Worm (Caenorhabditis elegans) whole organism, young adult: Measurements from ENCODE around the gene F44A2.7.

ENCODE experiments used
- B0261.1 ChIP-seq: sonication (generic microtip); optimal IDR thresholded peaks from 2 replicates; lab custom pipeline; 2016; ENCODE audit warnings: mild to moderate bottlenecking, missing genetic modification characterization, moderate library complexity, missing compliant biosample characterization
- B0336.3 ChIP-seq: fragments of 200-800 bp; sonication (Bioruptor generic); IDR thresholded peaks from 2 replicates; pipeline ENCODE4 v1.3.6; 2022; ENCODE audit warnings: missing genetic modification characterization, missing compliant biosample characterization
- F10E7.11 ChIP-seq: sonication (generic microtip); optimal IDR thresholded peaks from 2 replicates; lab custom pipeline; 2017; ENCODE audit warnings: mild to moderate bottlenecking, missing genetic modification characterization, moderate library complexity, missing compliant biosample characterization
- F22D6.2 ChIP-seq: sonication (generic microtip); optimal IDR thresholded peaks from 2 replicates; lab custom pipeline; 2016; ENCODE audit warnings: mild to moderate bottlenecking, missing genetic modification characterization, missing compliant biosample characterization
- F23B12.7 ChIP-seq: sonication (generic microtip); optimal IDR thresholded peaks from 2 replicates; lab custom pipeline; 2017; ENCODE audit warnings: missing genetic modification characterization, mild to moderate bottlenecking, missing compliant biosample characterization, antibody characterized with exemption, moderate library complexity; ENCODE audit not compliant: insufficient read depth
- F49E8.2 ChIP-seq: sonication (generic microtip); optimal IDR thresholded peaks from 3 replicates; lab custom pipeline; 2017; ENCODE audit warnings: missing genetic modification characterization, mild to moderate bottlenecking, missing compliant biosample characterization, antibody characterized with exemption, moderate library complexity; ENCODE audit not compliant: insufficient read depth
- F52B5.7 ChIP-seq: sonication (generic microtip); optimal IDR thresholded peaks from 2 replicates; lab custom pipeline; 2016; ENCODE audit warnings: mild to moderate bottlenecking, missing genetic modification characterization, missing compliant biosample characterization
- F57A8.1 ChIP-seq: fragments of 200-800 bp; sonication (Bioruptor generic); optimal IDR thresholded peaks from 2 replicates; lab custom pipeline; 2018; ENCODE audit warnings: mild to moderate bottlenecking, missing genetic modification characterization, moderate library complexity, missing compliant biosample characterization
- K11D2.4 ChIP-seq: fragments of 200-800 bp; sonication (Bioruptor generic); IDR thresholded peaks from 2 replicates; pipeline ENCODE4 v1.3.6; 2022; ENCODE audit warnings: missing genetic modification reagents, missing genetic modification characterization, missing compliant biosample characterization
- Y56A3A.18 ChIP-seq: fragments of 200-800 bp; sonication (Bioruptor generic); IDR thresholded peaks from 2 replicates; pipeline ENCODE4 v1.3.6; 2022; ENCODE audit warnings: missing genetic modification reagents, missing genetic modification characterization, missing compliant biosample characterization
- ZK185.1 ChIP-seq: sonication (generic microtip); optimal IDR thresholded peaks from 2 replicates; lab custom pipeline; 2016; ENCODE audit warnings: mild to moderate bottlenecking, missing genetic modification characterization, missing compliant biosample characterization; ENCODE audit not compliant: poor library complexity, severe bottlenecking
- akir-1 ChIP-seq: fragments of 200-800 bp; sonication (Bioruptor generic); optimal IDR thresholded peaks from 2 replicates; lab custom pipeline; 2018; ENCODE audit warnings: mild to moderate bottlenecking, missing genetic modification characterization, moderate library complexity, missing compliant biosample characterization
- atf-7 ChIP-seq: sonication (generic microtip); optimal IDR thresholded peaks from 2 replicates; lab custom pipeline; 2017; ENCODE audit warnings: mild to moderate bottlenecking, missing genetic modification characterization, missing compliant biosample characterization
- attf-3 ChIP-seq: fragments of 200-800 bp; sonication (Bioruptor generic); conservative IDR thresholded peaks from 2 replicates; pipeline ENCODE4 v1.3.6; 2022; ENCODE audit warnings: missing genetic modification reagents, missing genetic modification characterization, missing compliant biosample characterization
- attf-6 ChIP-seq: fragments of 200-800 bp; sonication (Bioruptor generic); IDR thresholded peaks from 2 replicates; pipeline ENCODE4 v1.3.6; 2022; ENCODE audit warnings: missing genetic modification reagents, missing genetic modification characterization, missing compliant biosample characterization
- ccch-3 ChIP-seq: fragments of 200-800 bp; sonication (Bioruptor generic); optimal IDR thresholded peaks from 2 replicates; lab custom pipeline; 2018; ENCODE audit warnings: mild to moderate bottlenecking, missing genetic modification characterization, missing compliant biosample characterization
- cebp-2 ChIP-seq: fragments of 200-800 bp; sonication (Bioruptor generic); IDR thresholded peaks from 2 replicates; pipeline ENCODE4 v1.3.6; 2022; ENCODE audit warnings: missing genetic modification characterization, missing compliant biosample characterization
- chd-7 ChIP-seq: sonication (generic microtip); optimal IDR thresholded peaks from 2 replicates; lab custom pipeline; 2016; ENCODE audit warnings: mild to moderate bottlenecking, missing genetic modification characterization, moderate library complexity, missing compliant biosample characterization
- die-1 ChIP-seq: sonication (generic microtip); optimal IDR thresholded peaks from 2 replicates; lab custom pipeline; 2016; ENCODE audit warnings: missing genotype, mild to moderate bottlenecking, missing genetic modification characterization, missing compliant biosample characterization
- egl-18 ChIP-seq: fragments of 200-800 bp; sonication (Bioruptor generic); IDR thresholded peaks from 2 replicates; pipeline ENCODE4 v1.3.6; 2022; ENCODE audit warnings: missing genetic modification reagents, missing genetic modification characterization, missing compliant biosample characterization
- egl-44 ChIP-seq: fragments of 200-800 bp; sonication (Bioruptor generic); IDR thresholded peaks from 2 replicates; pipeline ENCODE4 v1.3.6; 2022; ENCODE audit warnings: missing genetic modification reagents, missing genetic modification characterization, missing compliant biosample characterization
- egrh-3 ChIP-seq: fragments of 200-800 bp; sonication (Bioruptor generic); IDR thresholded peaks from 2 replicates; pipeline ENCODE4 v1.3.6; 2022; ENCODE audit warnings: missing genetic modification reagents, missing genetic modification characterization, missing compliant biosample characterization
- hmg-20 ChIP-seq: fragments of 200-800 bp; sonication (Bioruptor generic); IDR thresholded peaks from 2 replicates; pipeline ENCODE4 v1.3.6; 2022; ENCODE audit warnings: missing genetic modification reagents, missing genetic modification characterization, missing compliant biosample characterization
- let-526 ChIP-seq: fragments of 200-800 bp; sonication (Bioruptor generic); IDR thresholded peaks from 2 replicates; pipeline ENCODE4 v1.3.6; 2022; ENCODE audit warnings: missing genetic modification reagents, missing genetic modification characterization, missing compliant biosample characterization
- let-607 ChIP-seq, 2 experiments: fragments of 200-800 bp in 1 of 2; sonication (Bioruptor generic) in 1 of 2; sonication (generic microtip) in 1 of 2; optimal IDR thresholded peaks; 2 replicates each; lab custom pipeline; 2016 to 2018; ENCODE audit warnings: mild to moderate bottlenecking in 2 of 2, missing compliant biosample characterization in 2 of 2, missing genetic modification characterization in 2 of 2, moderate library complexity in 2 of 2, missing genotype in 1 of 2
- madf-6 ChIP-seq: fragments of 200-800 bp; sonication (Bioruptor generic); IDR thresholded peaks from 2 replicates; pipeline ENCODE4 v1.3.6; 2022; ENCODE audit warnings: missing genetic modification reagents, missing genetic modification characterization, missing compliant biosample characterization
- mel-28 ChIP-seq: sonication (generic microtip); optimal IDR thresholded peaks from 2 replicates; lab custom pipeline; 2016; ENCODE audit warnings: borderline replicate concordance, mild to moderate bottlenecking, missing genetic modification characterization, missing compliant biosample characterization
- mes-4 ChIP-seq: sonication (generic microtip); optimal IDR thresholded peaks from 2 replicates; lab custom pipeline; 2016; ENCODE audit warnings: missing genotype, missing genetic modification characterization, missing compliant biosample characterization
- nfya-1 ChIP-seq: sonication (generic microtip); optimal IDR thresholded peaks from 2 replicates; lab custom pipeline; 2017; ENCODE audit warnings: antibody characterized with exemption, missing compliant biosample characterization, missing genetic modification characterization, borderline replicate concordance; ENCODE audit not compliant: insufficient read depth
- nfya-2 ChIP-seq: fragments of 200-800 bp; sonication (Bioruptor generic); IDR thresholded peaks from 2 replicates; pipeline ENCODE4 v1.3.6; 2022; ENCODE audit warnings: missing genetic modification reagents, missing genetic modification characterization, missing compliant biosample characterization
- nfyb-1 ChIP-seq: fragments of 200-800 bp; sonication (Bioruptor generic); IDR thresholded peaks from 2 replicates; pipeline ENCODE4 v1.3.6; 2022; ENCODE audit warnings: missing genetic modification reagents, missing genetic modification characterization, missing compliant biosample characterization
- nhr-179 ChIP-seq: sonication (generic microtip); optimal IDR thresholded peaks from 2 replicates; lab custom pipeline; 2016; ENCODE audit warnings: mild to moderate bottlenecking, missing genetic modification characterization, missing compliant biosample characterization
- nhr-90 ChIP-seq: sonication (generic microtip); optimal IDR thresholded peaks from 2 replicates; lab custom pipeline; 2016; ENCODE audit warnings: missing genotype, mild to moderate bottlenecking, missing genetic modification characterization, missing compliant biosample characterization
- pbrm-1 ChIP-seq: fragments of 200-800 bp; sonication (Bioruptor generic); IDR thresholded peaks from 2 replicates; pipeline ENCODE4 v1.3.6; 2022; ENCODE audit warnings: missing genetic modification reagents, missing genetic modification characterization, missing compliant biosample characterization
- pha-4 ChIP-seq: fragments of 150-350 bp; sonication (generic microtip); optimal IDR thresholded peaks from 2 replicates; lab custom pipeline; 2014; ENCODE audit warnings: missing biosample characterization, missing genetic modification reagents, missing genetic modification characterization
- repo-1 ChIP-seq: sonication (generic microtip); optimal IDR thresholded peaks from 2 replicates; lab custom pipeline; 2017; ENCODE audit warnings: mild to moderate bottlenecking, missing genetic modification characterization, missing compliant biosample characterization
- rpc-1 ChIP-seq, 2 experiments: fragments of 150-350 bp in 1 of 2; sonication (generic microtip) in 1 of 2; optimal IDR thresholded peaks; 2 replicates each; lab custom pipeline; 2014 to 2018; ENCODE audit warnings: missing biosample characterization in 1 of 2, missing genetic modification characterization in 1 of 2, missing genetic modification reagents in 1 of 2, missing genotype in 1 of 2
- sea-2 ChIP-seq: fragments of 200-800 bp; sonication (Bioruptor generic); IDR thresholded peaks from 2 replicates; pipeline ENCODE4 v1.3.6; 2022; ENCODE audit warnings: missing genetic modification characterization, missing compliant biosample characterization
- snpc-1.3 ChIP-seq: sonication (generic microtip); optimal IDR thresholded peaks from 2 replicates; lab custom pipeline; 2017; ENCODE audit warnings: missing genetic modification characterization, mild to moderate bottlenecking, missing compliant biosample characterization, antibody characterized with exemption, moderate library complexity, missing genotype, missing genetic modification reagents; ENCODE audit not compliant: insufficient read depth
- somi-1 ChIP-seq: fragments of 200-800 bp; sonication (Bioruptor generic); optimal IDR thresholded peaks from 2 replicates; lab custom pipeline; 2018; ENCODE audit warnings: mild to moderate bottlenecking, missing genetic modification characterization, missing compliant biosample characterization
- tbp1 ChIP-seq: fragments of 200-800 bp; sonication (Bioruptor generic); optimal IDR thresholded peaks from 2 replicates; lab custom pipeline; 2018; ENCODE audit warnings: mild to moderate bottlenecking, missing genetic modification characterization, missing compliant biosample characterization
- tbx-9 ChIP-seq: sonication (generic microtip); optimal IDR thresholded peaks from 2 replicates; lab custom pipeline; 2016; ENCODE audit warnings: borderline replicate concordance, missing genetic modification characterization, inconsistent platforms, missing compliant biosample characterization
- tlf-1 ChIP-seq: fragments of 200-800 bp; sonication (Bioruptor generic); optimal IDR thresholded peaks from 2 replicates; lab custom pipeline; 2018; ENCODE audit warnings: mild to moderate bottlenecking, missing genetic modification characterization, missing compliant biosample characterization
- unc-130 ChIP-seq: sonication (generic microtip); optimal IDR thresholded peaks from 2 replicates; lab custom pipeline; 2016; ENCODE audit warnings: missing genetic modification reagents, missing genetic modification characterization, missing compliant biosample characterization
- unc-62 ChIP-seq: fragments of 150-350 bp; optimal IDR thresholded peaks from 2 replicates; lab custom pipeline; 2014; ENCODE audit warnings: missing biosample characterization, missing genetic modification reagents, missing genetic modification characterization
- zfh-2 ChIP-seq: fragments of 200-800 bp; sonication (Bioruptor generic); conservative IDR thresholded peaks from 2 replicates; pipeline ENCODE4 v1.3.6; 2022; ENCODE audit warnings: missing genetic modification reagents, missing genetic modification characterization, missing compliant biosample characterization
- zim-3 ChIP-seq: sonication (generic microtip); optimal IDR thresholded peaks from 2 replicates; lab custom pipeline; 2017; ENCODE audit warnings: mild to moderate bottlenecking, missing genetic modification characterization, moderate library complexity, missing compliant biosample characterization

The F44A2.7 gene

ce11 chrV:9318046-9318445, 3.2 kb upstream of the F44A2.7 start, which contains the start of gene kvs-3:
Gene kvs-3, plus strand, starts transcription at chrV:9318311.
- TF ChIP-seq somi-1: peak; percentile 37
- no peak; the same call in 1 of the 2 replicates for TF ChIP-seq Y56A3A.18 (GFP tag; lab: Robert Waterston, UW)
- peak; percentile 44 for TF ChIP-seq unc-130 (GFP tag; lab: Kevin White, UChicago)
- peak; percentile 82 for TF ChIP-seq repo-1 (tag; lab: Kevin White, UChicago)
- peak; percentile 51 for TF ChIP-seq atf-7 (tag; lab: Kevin White, UChicago)
- peak; percentile 67 for TF ChIP-seq K11D2.4 (GFP tag; lab: Robert Waterston, UW)
- no peak for TF ChIP-seq nfya-1 (tag; lab: Kevin White, UChicago)
- TF ChIP-seq B0261.1 (tag; lab: Kevin White, UChicago): peak; percentile 95
- TF ChIP-seq madf-6 (GFP tag; lab: Robert Waterston, UW): no peak; the same call in 1 of the 2 replicates
- TF ChIP-seq F23B12.7 (tag; lab: Kevin White, UChicago): peak; percentile 62
- no peak for TF ChIP-seq zim-3 (tag; lab: Kevin White, UChicago)
- no peak for TF ChIP-seq zfh-2 (GFP tag; lab: Robert Waterston, UW)
- TF ChIP-seq tlf-1 (GFP tag; lab: Kevin White, UChicago): no peak
- peak; percentile 80 for TF ChIP-seq ZK185.1 (tag; lab: Kevin White, UChicago)
- peak; percentile 27 for TF ChIP-seq F22D6.2 (tag; lab: Kevin White, UChicago)
- TF ChIP-seq egrh-3: peak; percentile 44; the same call in 1 of the 2 replicates
- no peak for TF ChIP-seq unc-62 (GFP tag; lab: Kevin White, UChicago)
- TF ChIP-seq F57A8.1 (GFP tag; lab: Kevin White, UChicago): peak; percentile 95
- TF ChIP-seq attf-6: peak; percentile 1
- TF ChIP-seq rpc-1 (optimal IDR thresholded peaks at IDR 0.05; lab: Kevin White, UChicago): peak; percentile 85
- peak; percentile 94 for TF ChIP-seq rpc-1 (tag; optimal IDR thresholded peaks at IDR 0.05; lab: Kevin White, UChicago)
- TF ChIP-seq egl-44: peak; percentile 79; the same call in 1 of the 2 replicates
- TF ChIP-seq B0336.3: no peak
- TF ChIP-seq F10E7.11 (tag; lab: Kevin White, UChicago): peak; percentile 72
- no peak for TF ChIP-seq let-526 (GFP tag; lab: Robert Waterston, UW)
- peak; percentile 62; the same call in 1 of the 2 replicates for TF ChIP-seq pbrm-1 (GFP tag; lab: Robert Waterston, UW)
- TF ChIP-seq F52B5.7 (tag; lab: Kevin White, UChicago): no peak
- TF ChIP-seq tbp1 (GFP tag; lab: Kevin White, UChicago): peak; percentile 97
- peak; percentile 85 for TF ChIP-seq die-1 (tag; lab: Kevin White, UChicago)
- TF ChIP-seq let-607 (tag; optimal IDR thresholded peaks at IDR 0.05; lab: Kevin White, UChicago): peak; percentile 6 to 43
- peak; percentile 46 for TF ChIP-seq nhr-179 (tag; lab: Kevin White, UChicago)
- peak; percentile 61 for TF ChIP-seq F49E8.2 (tag; lab: Kevin White, UChicago)
- no peak for TF ChIP-seq akir-1 (GFP tag; lab: Kevin White, UChicago)
- peak; percentile 94 for TF ChIP-seq nhr-90
- no peak for TF ChIP-seq pha-4 (tag; lab: Kevin White, UChicago)
- TF ChIP-seq mel-28 (tag; lab: Kevin White, UChicago): no peak
- TF ChIP-seq cebp-2: 0 out of 2 replicates have a peak, but pooled peaks have one; percentile 76
- TF ChIP-seq snpc-1.3 (tag; lab: Kevin White, UChicago): peak; percentile 87
- TF ChIP-seq hmg-20 (GFP tag; lab: Robert Waterston, UW): 0 out of 2 replicates have a peak, but pooled peaks have one; percentile 39
- TF ChIP-seq mes-4 (tag; lab: Kevin White, UChicago): peak; percentile 66
- peak; percentile 40; the same call in 1 of the 2 replicates for TF ChIP-seq attf-3 (GFP tag; lab: Robert Waterston, UW)
- peak; percentile 53 for TF ChIP-seq ccch-3 (GFP tag; lab: Kevin White, UChicago)
- no peak for TF ChIP-seq nfya-2 (GFP tag; lab: Robert Waterston, UW)
- peak; percentile 75; the same call in 1 of the 2 replicates for TF ChIP-seq egl-18 (GFP tag; lab: Robert Waterston, UW)
- peak; percentile 92 for TF ChIP-seq nfyb-1 (GFP tag; lab: Robert Waterston, UW)
- 0 out of 2 replicates have a peak, but pooled peaks have one; percentile 70 for TF ChIP-seq sea-2 (GFP tag; lab: Robert Waterston, UW)
- TF ChIP-seq tbx-9 (tag; lab: Kevin White, UChicago): peak; percentile 19
- TF ChIP-seq chd-7 (tag; lab: Kevin White, UChicago): peak; percentile 88
